Worm (Caenorhabditis elegans): ENCODE measurements around the gene F48E3.6.

The F48E3.6 gene

ce11 chrX:7463637-7464036 is 39.1 kb downstream of the F48E3.6 start, which contains the start of gene sox-2:
sox-2 (minus strand) TSS chrX:7463736.
- TF ChIP-seq dao-5 (tag; optimal IDR thresholded peaks at IDR 0.05) (no peak), W03F9.2 (tag; optimal IDR thresholded peaks at IDR 0.05) (no peak), him-1 (tag; optimal IDR thresholded peaks at IDR 0.05) (no peak)

DNA sequence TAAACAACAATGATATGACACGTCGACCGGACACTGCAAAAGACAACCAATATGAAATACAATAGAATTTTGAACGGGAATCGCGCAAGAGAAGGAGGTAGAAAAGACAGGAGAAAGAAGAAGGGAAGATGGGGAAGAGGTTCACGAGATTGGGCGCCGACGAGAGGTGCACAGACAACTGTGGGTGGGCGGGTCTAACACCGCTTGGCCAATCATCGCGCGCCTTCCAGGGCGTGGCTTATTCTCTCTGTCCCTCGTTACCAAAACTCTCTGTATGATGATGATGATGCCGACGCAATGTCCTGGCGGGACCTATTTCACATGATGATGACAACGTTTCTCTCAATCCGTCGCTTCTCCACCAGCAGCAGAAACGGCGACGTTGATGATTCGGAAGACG is 42.2 kb downstream of the F48E3.6 start:
- no peak for TF ChIP-seq dao-5 (tag; optimal IDR thresholded peaks at IDR 0.05)
- no peak for TF ChIP-seq him-1 (tag; optimal IDR thresholded peaks at IDR 0.05)
- no peak for TF ChIP-seq W03F9.2 (tag; optimal IDR thresholded peaks at IDR 0.05)

DNA sequence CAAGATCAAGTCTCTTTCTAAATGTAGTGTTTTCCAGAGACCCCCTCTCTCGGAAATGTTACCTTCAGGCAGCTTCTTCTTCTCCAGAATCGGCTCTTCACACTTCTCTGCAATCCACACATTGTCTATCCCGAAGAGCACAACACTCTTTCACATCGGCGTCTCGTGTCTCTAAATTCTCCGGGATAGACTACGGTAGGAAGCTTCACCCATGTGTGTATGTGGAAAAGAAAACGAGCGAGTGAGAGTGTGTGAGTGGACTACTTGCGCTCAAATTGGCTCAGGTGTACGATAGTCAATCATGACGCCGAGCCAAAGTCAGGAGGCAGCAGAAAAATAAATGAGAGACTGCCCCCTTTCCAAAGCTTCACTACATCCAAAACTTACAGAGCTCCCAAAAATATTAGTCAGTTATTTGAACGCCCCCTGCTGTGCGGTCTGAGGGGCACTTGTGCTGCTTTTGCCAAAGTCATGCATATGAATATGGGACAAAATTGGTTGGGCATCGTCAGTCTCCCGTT is 45.5 kb downstream of the F48E3.6 start:
- no peak for TF ChIP-seq W03F9.2 (tag; optimal IDR thresholded peaks at IDR 0.05)
- TF ChIP-seq dao-5 (tag; optimal IDR thresholded peaks at IDR 0.05): no peak
- TF ChIP-seq him-1 (tag; optimal IDR thresholded peaks at IDR 0.05): no peak

DNA sequence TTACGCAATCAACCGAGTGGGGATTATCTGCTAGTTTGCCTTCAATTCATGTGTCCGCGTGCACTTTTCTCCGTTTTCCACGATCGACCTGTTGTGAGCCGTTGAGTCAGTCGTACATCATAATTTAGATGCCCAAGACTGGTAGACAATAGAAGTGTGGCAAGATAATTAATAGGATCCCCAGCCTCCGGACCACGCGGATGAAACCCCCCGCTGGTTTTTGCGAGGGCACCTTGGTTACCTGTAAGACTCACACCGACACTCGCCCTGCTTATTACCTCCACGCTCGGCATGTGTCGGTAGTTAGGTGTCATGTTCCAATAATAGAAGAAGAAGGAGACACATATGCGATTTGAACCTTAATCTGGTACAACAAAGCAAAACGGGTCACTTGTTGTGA is 46.7 kb downstream of the F48E3.6 start:
- TF ChIP-seq dao-5 (tag; optimal IDR thresholded peaks at IDR 0.05) (no peak), him-1 (tag; optimal IDR thresholded peaks at IDR 0.05) (no peak), W03F9.2 (tag; optimal IDR thresholded peaks at IDR 0.05) (no peak)

DNA sequence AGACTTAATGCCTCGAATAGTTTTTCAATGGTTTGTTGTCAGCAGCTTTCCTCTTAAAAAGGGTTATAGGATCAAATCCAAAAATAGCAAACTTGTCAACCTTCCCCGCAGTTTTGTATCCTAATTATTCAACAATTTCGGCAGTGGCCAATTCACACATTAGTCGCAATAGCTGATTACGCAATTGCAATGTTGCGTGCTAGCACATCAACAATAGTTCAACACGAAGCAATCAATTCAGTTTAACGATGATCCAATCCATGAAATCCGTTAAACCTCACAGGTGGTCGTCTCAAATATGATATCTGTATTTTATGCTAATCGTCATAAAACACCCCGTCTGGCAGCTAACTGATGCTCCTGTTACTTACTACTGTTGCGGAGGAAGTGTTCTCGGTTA is 50.1 kb downstream of the F48E3.6 start:
- TF ChIP-seq W03F9.2 (tag; optimal IDR thresholded peaks at IDR 0.05): no peak
- TF ChIP-seq dao-5 (tag; optimal IDR thresholded peaks at IDR 0.05): no peak
- TF ChIP-seq him-1 (tag; optimal IDR thresholded peaks at IDR 0.05): no peak
